Fruit fly (Drosophila melanogaster): Measurements from ENCODE around the gene Sema1a.

The Sema1a gene

dm6 chr2L:8528318-8528717, 13.6 kb upstream of the Sema1a start, which contains the start of the genes lmgA and lmgB (continued):
- TF ChIP-seq Elba2 (GFP tag; optimal IDR thresholded peaks at IDR 0.05) = no peak
- TF ChIP-seq CG8478 (optimal IDR thresholded peaks at IDR 0.05) = no peak
- TF ChIP-seq caup (GFP tag; optimal IDR thresholded peaks at IDR 0.05; ENCODE audit: severe bottlenecking) = no peak
- peak; percentile 86 for TF ChIP-seq Bgb (GFP tag; IDR thresholded peaks at IDR 0.05; ENCODE audit: partially characterized antibody)
- TF ChIP-seq CG13287 (GFP tag; IDR thresholded peaks at IDR 0.05; ENCODE audit: partially characterized antibody) = peak; percentile 89
- no peak for TF ChIP-seq lola (GFP tag; optimal IDR thresholded peaks at IDR 0.05)
- peak; percentile 70 for TF ChIP-seq MBD-R2 (GFP tag; IDR thresholded peaks at IDR 0.05)
- TF ChIP-seq br (optimal IDR thresholded peaks at IDR 0.05) = no peak
- TF ChIP-seq yki (optimal IDR thresholded peaks at IDR 0.05) = no peak
- TF ChIP-seq mam (GFP tag; optimal IDR thresholded peaks at IDR 0.05) = peak; percentile 53
- TF ChIP-seq CG6175 (GFP tag; IDR thresholded peaks at IDR 0.05) = no peak
- TF ChIP-seq MTF-1 (GFP tag; optimal IDR thresholded peaks at IDR 0.05; ENCODE audit: borderline replicate concordance) = no peak
- TF ChIP-seq Ada2b (GFP tag; IDR thresholded peaks at IDR 0.05) = 0 out of 2 replicates have a peak, but pooled peaks have one; percentile 17
- peak; percentile 95 for TF ChIP-seq CG2116 (GFP tag; optimal IDR thresholded peaks at IDR 0.05)
- TF ChIP-seq rib (GFP tag; IDR thresholded peaks at IDR 0.05) = peak; percentile 49; the same call in 1 of the 2 replicates
- TF ChIP-seq insv (GFP tag; optimal IDR thresholded peaks at IDR 0.05) = no peak
- no peak for TF ChIP-seq btn (GFP tag; optimal IDR thresholded peaks at IDR 0.05)
- TF ChIP-seq CG15479 (GFP tag; optimal IDR thresholded peaks at IDR 0.05) = no peak
- TF ChIP-seq CG31365 (tag; optimal IDR thresholded peaks at IDR 0.05) = peak; percentile 94
- no peak for TF ChIP-seq cad (GFP tag; optimal IDR thresholded peaks at IDR 0.05)
- peak; percentile 93 for TF ChIP-seq CG14860 (GFP tag; IDR thresholded peaks at IDR 0.05; ENCODE audit: partially characterized antibody)
- no peak for TF ChIP-seq CG6854 (GFP tag; optimal IDR thresholded peaks at IDR 0.05)
- no peak for TF ChIP-seq CG16815 (GFP tag; optimal IDR thresholded peaks at IDR 0.05)
- TF ChIP-seq psq (GFP tag; optimal IDR thresholded peaks at IDR 0.05) = no peak
- TF ChIP-seq shn (GFP tag; optimal IDR thresholded peaks at IDR 0.05) = peak; percentile 16
- peak; percentile 42; the same call in 1 of the 2 replicates for TF ChIP-seq CG32532 (GFP tag; IDR thresholded peaks at IDR 0.05)
- TF ChIP-seq CG13624 (GFP tag; optimal IDR thresholded peaks at IDR 0.05) = no peak
- peak; percentile 36 for TF ChIP-seq Sox102F (GFP tag; optimal IDR thresholded peaks at IDR 0.05)
- TF ChIP-seq CG1233 (GFP tag; optimal IDR thresholded peaks at IDR 0.05) = no peak
- peak; percentile 1 for TF ChIP-seq slou (GFP tag; optimal IDR thresholded peaks at IDR 0.05)
- TF ChIP-seq ATbp (GFP tag; optimal IDR thresholded peaks at IDR 0.05) = no peak
- TF ChIP-seq PHDP (tag; optimal IDR thresholded peaks at IDR 0.05) = peak; percentile 1
- TF ChIP-seq CG10543 (GFP tag; optimal IDR thresholded peaks at IDR 0.05) = no peak
- TF ChIP-seq CG13424 (tag; optimal IDR thresholded peaks at IDR 0.05) = peak; percentile 45
- no peak for TF ChIP-seq Hr39 (optimal IDR thresholded peaks at IDR 0.05)
- no peak for TF ChIP-seq croc (GFP tag; conservative IDR thresholded peaks at IDR 0.05)
- TF ChIP-seq D (optimal IDR thresholded peaks at IDR 0.05) = no peak
- TF ChIP-seq D (GFP tag; optimal IDR thresholded peaks at IDR 0.05) = no peak
- TF ChIP-seq CG17385 (GFP tag; optimal IDR thresholded peaks at IDR 0.05) = no peak
- no peak for TF ChIP-seq CG17912 (GFP tag; optimal IDR thresholded peaks at IDR 0.05)
- no peak for TF ChIP-seq Mes4 (GFP tag; optimal IDR thresholded peaks at IDR 0.05)
- no peak for TF ChIP-seq gcm (GFP tag; optimal IDR thresholded peaks at IDR 0.05)
- peak; percentile 47 for TF ChIP-seq CG12155 (GFP tag; optimal IDR thresholded peaks at IDR 0.05)
- TF ChIP-seq CG18262 (tag; optimal IDR thresholded peaks at IDR 0.05) = peak; percentile 28
- TF ChIP-seq Rfx (GFP tag; IDR thresholded peaks at IDR 0.05) = peak; percentile 76
- TF ChIP-seq Lim3 (GFP tag; IDR thresholded peaks at IDR 0.05) = no peak
- no peak for TF ChIP-seq B-H1 (GFP tag; IDR thresholded peaks at IDR 0.05)
- TF ChIP-seq Eip74EF (GFP tag; optimal IDR thresholded peaks at IDR 0.05) = no peak
- TF ChIP-seq Ets65A (GFP tag) = peak; percentile 66
- TF ChIP-seq CG13123 (GFP tag; optimal IDR thresholded peaks at IDR 0.05) = peak; percentile 33
- TF ChIP-seq Ptx1 (GFP tag; IDR thresholded peaks at IDR 0.05) = peak; percentile 65
- TF ChIP-seq Taf1 (GFP tag; IDR thresholded peaks at IDR 0.05) = no peak
- 0 out of 2 replicates have a peak, but pooled peaks have one; percentile 9 for TF ChIP-seq CG11085 (GFP tag; IDR thresholded peaks at IDR 0.05)

Data from whole organism, embryonic.